Worm (Caenorhabditis elegans) whole organism, late embryonic: ENCODE results near the gene D1054.1.

Experiments used
- C08G9.2 ChIP-seq: sonication (generic microtip); optimal IDR thresholded peaks from 2 replicates; lab custom pipeline; 2016; ENCODE audit warnings: mild to moderate bottlenecking, missing genetic modification characterization, moderate library complexity, missing compliant biosample characterization
- ama-1 ChIP-seq: fragments of 150-350 bp; optimal IDR thresholded peaks from 2 replicates; lab custom pipeline; 2014
- ceh-18 ChIP-seq: sonication (generic microtip); optimal IDR thresholded peaks from 2 replicates; lab custom pipeline; 2016; ENCODE audit warnings: missing genetic modification characterization, missing compliant biosample characterization
- ceh-2 ChIP-seq: sonication (generic microtip); optimal IDR thresholded peaks from 2 replicates; lab custom pipeline; 2016; ENCODE audit warnings: missing genotype, missing genetic modification characterization, missing compliant biosample characterization
- dve-1 ChIP-seq: sonication (generic microtip); optimal IDR thresholded peaks from 2 replicates; lab custom pipeline; 2017; ENCODE audit warnings: antibody characterized with exemption, mild to moderate bottlenecking, missing genetic modification characterization, missing compliant biosample characterization
- fkh-10 ChIP-seq: fragments of 150-350 bp; optimal IDR thresholded peaks from 2 replicates; lab custom pipeline; 2014; ENCODE audit warnings: missing biosample characterization, missing genetic modification reagents, missing genetic modification characterization
- mec-3 ChIP-seq: sonication (generic microtip); optimal IDR thresholded peaks from 2 replicates; lab custom pipeline; 2016; ENCODE audit warnings: borderline replicate concordance, missing genetic modification characterization, missing compliant biosample characterization
- nfya-1 ChIP-seq: sonication (generic microtip); optimal IDR thresholded peaks from 2 replicates; lab custom pipeline; 2017; ENCODE audit warnings: missing genetic modification characterization, mild to moderate bottlenecking, missing compliant biosample characterization, antibody characterized with exemption, moderate library complexity
- pha-4 ChIP-seq: fragments of 150-350 bp; optimal IDR thresholded peaks from 2 replicates; lab custom pipeline; 2018; ENCODE audit warnings: missing biosample characterization, missing genetic modification reagents, missing genetic modification characterization
- pqm-1 ChIP-seq: sonication (generic microtip); optimal IDR thresholded peaks from 2 replicates; lab custom pipeline; 2016; ENCODE audit warnings: missing genetic modification characterization, missing compliant biosample characterization
- rnt-1 ChIP-seq: sonication (generic microtip); optimal IDR thresholded peaks from 2 replicates; lab custom pipeline; 2016; ENCODE audit warnings: missing genetic modification characterization, missing compliant biosample characterization
- tbx-2 ChIP-seq: sonication (generic microtip); optimal IDR thresholded peaks from 2 replicates; lab custom pipeline; 2016; ENCODE audit warnings: missing genetic modification characterization, missing compliant biosample characterization
- unc-86 ChIP-seq: sonication (generic microtip); optimal IDR thresholded peaks from 2 replicates; lab custom pipeline; 2016; ENCODE audit warnings: missing genetic modification characterization, missing compliant biosample characterization

- TF ChIP-seq rnt-1 (no peak), pha-4 (tag; lab: Kevin White, UChicago) (no peak), fkh-10 (GFP tag; lab: Kevin White, UChicago) (no peak), C08G9.2 (tag; lab: Kevin White, UChicago) (no peak), ceh-18 (tag; lab: Kevin White, UChicago) (no peak), ceh-2 (tag; lab: Kevin White, UChicago) (no peak), unc-86 (tag; lab: Kevin White, UChicago) (no peak), ama-1 (lab: Kevin White, UChicago) (no peak), pqm-1 (tag; lab: Kevin White, UChicago) (no peak), mec-3 (tag; lab: Kevin White, UChicago) (no peak), tbx-2 (tag; lab: Kevin White, UChicago) (no peak), dve-1 (tag; lab: Kevin White, UChicago) (no peak), nfya-1 (tag; lab: Kevin White, UChicago) (no peak)
Observed at ce11 chrV:10801154-10801553, 31.1 kb upstream of the D1054.1 start, which contains the start of gene D1054.18.
